Worm (Caenorhabditis elegans) whole organism, L4/young adult: ENCODE measurements around the gene ZK632.4.

Experiments
- W03F9.2 ChIP-seq: fragments of 150-350 bp; optimal IDR thresholded peaks from 2 replicates; lab custom pipeline; 2014; ENCODE audit warnings: missing biosample characterization, missing genetic modification characterization
- dao-5 ChIP-seq: sonication (generic microtip); optimal IDR thresholded peaks from 2 replicates; lab custom pipeline; 2016; ENCODE audit warnings: missing genotype, missing genetic modification characterization, moderate library complexity, missing compliant biosample characterization
- him-1 ChIP-seq: sonication (generic microtip); optimal IDR thresholded peaks from 2 replicates; lab custom pipeline; 2016; ENCODE audit warnings: missing genotype, missing genetic modification reagents, missing genetic modification characterization, missing compliant biosample characterization

The ZK632.4 gene

DNA sequence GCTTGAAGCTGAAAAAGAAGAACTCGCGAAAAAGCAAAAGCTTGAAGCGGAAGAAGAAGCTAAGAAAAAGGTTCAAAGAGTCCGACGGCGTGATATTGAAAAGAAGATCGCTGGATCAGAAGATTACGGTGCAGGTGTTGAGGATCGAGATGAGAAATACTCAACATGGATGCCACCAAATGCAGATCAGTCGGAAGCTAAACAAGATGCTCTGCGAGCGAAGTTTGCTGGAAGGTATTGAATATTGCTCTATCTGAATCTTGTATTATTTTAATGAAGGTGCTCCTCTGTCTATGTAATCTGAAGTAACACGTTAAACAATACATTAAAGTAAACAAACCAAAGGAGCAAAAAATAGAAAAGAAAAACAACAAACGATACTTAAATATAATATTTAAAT, 5.2 kb downstream of the ZK632.4 start:
- TF ChIP-seq W03F9.2 (tag; lab: Kevin White, UChicago), result no peak
- no peak for TF ChIP-seq him-1 (tag; lab: Kevin White, UChicago)
- TF ChIP-seq dao-5 (tag; lab: Kevin White, UChicago), result no peak

DNA sequence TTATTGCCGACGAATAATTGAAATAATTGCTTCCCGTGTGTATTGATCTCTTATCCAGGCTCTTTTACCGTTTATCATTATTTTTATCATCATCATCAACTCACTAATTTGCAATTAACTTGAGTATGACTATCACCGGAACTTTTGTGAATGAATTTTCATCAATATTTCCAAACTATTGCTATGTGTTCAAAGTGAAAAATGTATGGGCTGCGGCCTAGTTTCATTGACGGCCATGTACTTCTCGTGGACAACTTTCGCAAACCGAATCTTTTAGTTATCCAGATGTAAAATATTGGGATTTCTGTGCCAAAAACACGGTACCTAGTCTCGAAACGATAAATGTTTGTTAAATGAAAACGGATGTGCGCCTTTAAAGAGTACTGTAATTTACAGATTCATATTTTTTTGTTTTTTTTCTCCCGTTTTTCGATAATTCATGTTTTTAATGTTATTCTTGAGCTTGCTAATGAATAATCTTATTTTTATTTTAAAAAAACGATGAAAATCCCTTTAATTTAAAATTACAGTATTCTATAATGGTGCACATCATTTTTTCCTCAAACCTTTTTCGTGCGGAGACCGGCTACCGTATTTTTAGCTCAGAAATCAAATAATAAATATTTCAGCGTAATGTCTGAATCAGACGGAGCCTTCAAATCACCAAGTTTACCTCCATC, 8.6 kb downstream of the ZK632.4 start, which contains the start of gene ZK632.2:
ZK632.2 (plus strand) TSS at position 630 of the 680 bp plus-strand sequence.
- no peak for TF ChIP-seq dao-5 (tag; lab: Kevin White, UChicago)
- no peak for TF ChIP-seq him-1 (tag; lab: Kevin White, UChicago)
- TF ChIP-seq W03F9.2 (tag; lab: Kevin White, UChicago), result no peak

ce11 chrIII:9796448-9796847, 10.8 kb downstream of the ZK632.4 start, which contains the start of gene srxa-10:
srxa-10 (minus strand) TSS chrIII:9796548.
- TF ChIP-seq him-1 (tag; lab: Kevin White, UChicago) (no peak), dao-5 (tag; lab: Kevin White, UChicago) (no peak), W03F9.2 (tag; lab: Kevin White, UChicago) (no peak)

DNA sequence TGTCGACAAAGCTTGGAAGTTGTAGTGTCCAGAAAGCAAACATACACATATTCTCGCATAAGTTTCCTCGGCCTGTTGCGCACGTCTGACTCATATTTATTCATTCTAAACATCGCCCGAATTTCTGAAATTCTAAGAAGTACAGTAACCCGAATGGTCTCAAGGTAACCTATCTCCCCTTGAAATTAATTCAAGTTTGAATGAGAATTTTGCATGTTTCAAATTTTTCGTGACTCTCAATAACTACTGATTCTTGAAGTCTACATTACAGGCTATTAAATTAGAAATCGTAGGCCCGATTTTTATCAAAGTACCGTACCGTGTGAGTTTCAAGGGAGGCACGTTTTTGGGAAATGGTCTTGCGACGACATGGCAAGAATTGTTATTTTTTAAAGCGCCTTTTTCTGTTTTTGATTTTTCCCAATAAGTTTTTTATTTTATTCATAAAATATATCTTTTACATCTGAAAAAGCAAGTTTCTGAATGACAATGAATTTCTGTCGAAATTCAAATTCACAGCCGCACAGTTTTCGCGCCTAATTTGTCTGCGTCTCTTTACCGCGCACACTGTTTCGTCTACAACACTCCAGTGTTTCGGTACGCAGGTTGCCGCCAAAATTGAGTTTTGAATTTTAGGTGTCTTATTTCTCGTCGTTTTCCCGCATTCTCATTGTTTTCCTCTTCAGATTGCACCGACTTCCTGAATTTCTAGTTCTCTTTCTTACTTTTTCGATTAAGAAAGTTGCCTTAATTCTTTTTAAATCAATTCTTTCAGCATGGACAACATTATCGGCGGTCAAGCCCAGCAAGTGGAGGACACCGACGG, 13.4 kb downstream of the ZK632.4 start, which contains the start of the genes R10E11.9 and mcm-6:
R10E11.9 (minus strand) TSS at position 51 of the 826 bp plus-strand sequence.
mcm-6 (plus strand) TSS at position 776 of the 826 bp plus-strand sequence.
- TF ChIP-seq dao-5 (tag; lab: Kevin White, UChicago), result no peak

DNA sequence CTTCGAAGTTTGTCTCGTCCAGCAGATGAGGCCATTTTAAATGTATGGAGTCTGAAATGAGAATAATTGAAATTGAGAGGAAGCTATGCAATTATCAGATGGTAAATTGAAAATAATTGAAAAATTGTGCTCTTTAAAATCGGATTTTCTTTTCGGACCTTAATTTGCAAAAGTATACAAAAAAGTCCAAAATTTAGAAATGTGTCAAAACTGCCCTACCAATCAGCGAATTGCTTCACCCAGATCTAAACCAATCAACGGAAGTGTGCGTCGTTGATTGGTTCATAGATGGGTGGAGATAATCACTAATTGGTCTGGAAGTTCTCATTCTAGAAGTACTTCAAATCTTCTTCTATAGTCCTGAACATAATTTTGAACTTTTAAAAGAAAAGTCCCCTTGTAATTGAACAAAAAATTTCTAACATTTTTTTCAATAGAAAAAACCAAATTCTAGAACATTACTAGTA, 17.6 kb downstream of the ZK632.4 start, which contains the start of gene R10E11.5:
R10E11.5 (minus strand) TSS at position 51 of the 467 bp plus-strand sequence.
- TF ChIP-seq him-1 (tag; lab: Kevin White, UChicago) (no peak), dao-5 (tag; lab: Kevin White, UChicago) (no peak), W03F9.2 (tag; lab: Kevin White, UChicago) (no peak)

DNA sequence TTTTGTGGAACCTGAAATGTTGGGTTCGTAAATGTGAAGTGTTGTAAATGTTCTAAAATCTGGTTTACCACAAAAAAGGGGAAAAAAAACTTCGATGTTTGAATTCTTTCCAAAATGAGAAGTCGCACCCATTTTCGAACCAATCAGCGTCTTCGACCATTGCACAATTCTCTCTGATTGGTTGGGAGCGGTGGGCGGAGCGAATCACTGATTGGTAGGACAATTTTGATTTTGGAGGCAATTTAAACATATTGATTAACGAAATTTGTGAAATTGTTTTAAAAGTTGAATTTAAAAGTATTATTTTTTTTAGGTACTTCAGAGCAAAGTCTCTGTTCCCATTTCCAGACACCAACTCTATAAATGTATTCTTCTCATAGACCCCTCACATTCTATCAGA, 18.2 kb downstream of the ZK632.4 start:
- TF ChIP-seq W03F9.2 (tag; lab: Kevin White, UChicago), result no peak

DNA sequence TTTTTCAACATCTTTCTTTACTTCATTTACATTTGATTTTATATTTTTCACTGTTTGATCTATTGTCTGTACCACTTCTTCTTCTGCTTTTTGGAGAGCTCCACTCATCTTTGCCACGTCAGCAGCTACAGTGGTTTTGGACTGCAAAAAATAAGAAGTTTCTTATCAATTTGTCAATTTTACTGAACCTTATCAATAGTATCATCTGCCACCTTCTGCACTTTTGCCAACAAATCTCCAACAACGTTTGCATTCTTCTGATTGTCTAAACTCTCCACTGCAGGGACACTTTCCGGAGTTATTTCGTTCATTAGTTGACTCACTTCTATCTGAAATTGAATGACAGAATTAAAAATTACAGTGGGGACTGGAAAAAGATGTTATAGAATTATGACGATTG, 20.5 kb downstream of the ZK632.4 start:
- TF ChIP-seq dao-5 (tag; lab: Kevin White, UChicago) (no peak), W03F9.2 (tag; lab: Kevin White, UChicago) (no peak), him-1 (tag; lab: Kevin White, UChicago) (no peak)

DNA sequence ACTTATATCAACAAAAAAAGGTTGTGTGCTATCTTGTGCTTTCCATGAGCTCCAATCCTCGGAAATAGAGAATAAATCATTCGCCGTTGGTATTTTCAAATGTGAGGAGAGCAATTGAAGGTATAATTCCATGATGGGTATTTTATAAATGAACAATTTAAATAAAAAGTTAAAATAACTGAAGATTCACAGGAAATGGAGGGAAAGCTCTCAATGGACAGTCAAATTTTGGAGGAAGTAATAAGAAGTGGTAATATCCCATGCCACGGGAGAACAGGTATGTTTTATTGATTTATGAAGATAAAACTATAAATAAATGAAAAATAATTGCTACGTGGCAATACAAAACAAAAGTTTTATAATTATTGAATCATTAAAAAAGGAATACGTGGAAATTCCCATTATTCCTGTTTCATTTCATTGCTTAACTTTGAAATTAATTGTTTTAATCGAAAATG, 24.1 kb downstream of the ZK632.4 start:
- TF ChIP-seq W03F9.2 (tag; lab: Kevin White, UChicago), result no peak
- no peak for TF ChIP-seq him-1 (tag; lab: Kevin White, UChicago)
- TF ChIP-seq dao-5 (tag; lab: Kevin White, UChicago), result no peak

- no peak for TF ChIP-seq dao-5 (tag; lab: Kevin White, UChicago)
- TF ChIP-seq W03F9.2 (tag; lab: Kevin White, UChicago), result no peak
- TF ChIP-seq him-1 (tag; lab: Kevin White, UChicago), result no peak
Observed at ce11 chrIII:9782483-9783081, 24.7 kb downstream of the ZK632.4 start, which contains the start of gene R10E11.6. R10E11.6 (plus strand) TSS chrIII:9783006.

DNA sequence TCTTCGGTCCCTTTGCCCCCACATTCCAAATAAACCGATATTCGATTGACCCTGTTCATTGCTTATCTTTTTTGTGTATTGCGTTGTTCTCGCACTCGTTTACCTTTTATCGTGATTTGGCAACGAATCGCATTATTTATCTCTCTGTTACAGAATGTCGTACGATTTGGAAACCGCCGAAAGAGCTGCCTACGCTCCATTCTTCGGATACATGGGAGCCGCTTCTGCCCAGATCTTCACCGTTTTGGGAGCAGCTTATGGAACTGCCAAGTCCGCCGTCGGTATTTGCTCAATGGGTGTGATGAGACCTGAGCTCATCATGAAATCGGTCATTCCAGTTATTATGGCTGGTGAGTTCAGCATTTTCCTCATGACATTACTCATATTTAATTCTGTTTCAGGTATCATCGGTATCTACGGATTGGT, 25.2 kb downstream of the ZK632.4 start, which contains the start of gene vha-2:
vha-2 (plus strand) TSS at position 154 of the 426 bp plus-strand sequence.
- TF ChIP-seq W03F9.2 (tag; lab: Kevin White, UChicago) (no peak), him-1 (tag; lab: Kevin White, UChicago) (no peak), dao-5 (tag; lab: Kevin White, UChicago) (no peak)

DNA sequence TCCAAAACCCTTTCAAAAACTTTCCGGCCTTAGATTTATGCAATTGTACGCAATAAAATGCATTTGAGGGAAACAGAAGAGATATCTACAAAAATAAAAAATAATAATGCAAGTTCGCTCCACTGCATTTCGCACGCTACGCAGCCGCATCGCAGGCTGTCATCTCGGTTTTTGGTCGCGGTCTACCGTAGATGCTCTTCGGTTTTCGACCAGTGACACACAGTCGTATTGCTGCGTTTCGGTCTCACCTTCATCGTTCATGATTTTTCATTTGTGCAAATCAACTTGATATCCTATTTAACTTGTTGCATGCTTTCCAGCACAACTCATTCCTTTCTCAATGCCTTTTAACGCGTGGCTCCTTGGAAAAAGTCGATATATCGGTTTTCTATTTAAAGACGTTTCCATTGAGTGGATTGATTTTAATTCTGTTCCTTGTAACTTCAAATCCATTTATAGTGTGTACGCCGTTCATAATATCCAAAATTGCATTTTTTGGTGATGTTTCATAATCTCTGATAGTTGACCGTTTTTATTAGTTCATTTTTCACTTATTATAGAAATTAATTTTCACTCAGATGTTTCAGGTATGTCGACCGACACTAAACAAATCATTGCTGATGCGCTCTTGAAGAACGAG, 26.5 kb downstream of the ZK632.4 start, which contains the start of gene vha-1:
vha-1 (plus strand) TSS at position 590 of the 640 bp plus-strand sequence.
- peak; percentile 63 for TF ChIP-seq him-1 (tag; lab: Kevin White, UChicago)
- peak; percentile 87 for TF ChIP-seq W03F9.2 (tag; lab: Kevin White, UChicago)
- no peak for TF ChIP-seq dao-5 (tag; lab: Kevin White, UChicago)

- TF ChIP-seq W03F9.2 (tag; lab: Kevin White, UChicago), result no peak
- TF ChIP-seq dao-5 (tag; lab: Kevin White, UChicago), result no peak
- no peak for TF ChIP-seq him-1 (tag; lab: Kevin White, UChicago)
Observed at ce11 chrIII:9780254-9780653, 27.0 kb downstream of the ZK632.4 start, which contains the start of gene sqv-3. sqv-3 (minus strand) TSS chrIII:9780354.
